Fruit fly (Drosophila melanogaster) whole organism, prepupa: ENCODE results near the gene Cortactin.

Experiments
- Blimp-1 ChIP-seq: fragments of 200-800 bp; sonication (Bioruptor generic); optimal IDR thresholded peaks from 3 replicates; lab custom pipeline; 2017; ENCODE audit warnings: missing biosample characterization, missing genetic modification characterization, mild to moderate bottlenecking, moderate library complexity, missing genetic modification reagents
- CG10631 ChIP-seq: fragments of 200-800 bp; sonication (Bioruptor generic); optimal IDR thresholded peaks from 2 replicates; lab custom pipeline; 2016; ENCODE audit warnings: missing biosample characterization, missing genetic modification characterization
- CG10669 ChIP-seq: fragments of 200-800 bp; sonication (Bioruptor generic); optimal IDR thresholded peaks from 3 replicates; lab custom pipeline; 2018; ENCODE audit warnings: missing biosample characterization, mild to moderate bottlenecking, missing genetic modification characterization, moderate library complexity
- CG11762 ChIP-seq: fragments of 200-800 bp; sonication (Bioruptor generic); optimal IDR thresholded peaks from 3 replicates; lab custom pipeline; 2016; ENCODE audit warnings: missing biosample characterization, missing genetic modification characterization; ENCODE audit not compliant: insufficient read depth
- CG11902 ChIP-seq: fragments of 200-800 bp; sonication (Bioruptor generic); optimal IDR thresholded peaks from 3 replicates; lab custom pipeline; 2016; ENCODE audit warnings: missing biosample characterization, missing genetic modification characterization
- CG15336 ChIP-seq: fragments of 200-800 bp; sonication (Bioruptor generic); IDR thresholded peaks from 2 replicates; pipeline ENCODE4 v1.3.6; 2022; ENCODE audit warnings: missing biosample characterization, missing genetic modification characterization
- CG1621 ChIP-seq: fragments of 200-800 bp; sonication (Bioruptor generic); optimal IDR thresholded peaks from 3 replicates; lab custom pipeline; 2018; ENCODE audit warnings: missing biosample characterization, mild to moderate bottlenecking, missing genetic modification characterization
- CG16779 ChIP-seq: fragments of 200-800 bp; sonication (Bioruptor generic); optimal IDR thresholded peaks from 3 replicates; lab custom pipeline; 2017; ENCODE audit warnings: missing biosample characterization, mild to moderate bottlenecking, missing genetic modification characterization
- CG3032 ChIP-seq: fragments of 200-800 bp; optimal IDR thresholded peaks from 2 replicates; lab custom pipeline; 2019; ENCODE audit warnings: missing biosample characterization, mild to moderate bottlenecking, missing genetic modification characterization, moderate library complexity
- CG31627 ChIP-seq: fragments of 200-800 bp; sonication (Bioruptor generic); optimal IDR thresholded peaks from 3 replicates; lab custom pipeline; 2016; ENCODE audit warnings: missing biosample characterization, missing genetic modification characterization
- CG34406 ChIP-seq: fragments of 200-800 bp; sonication (Bioruptor generic); optimal IDR thresholded peaks from 3 replicates; lab custom pipeline; 2016; ENCODE audit warnings: missing biosample characterization, missing genetic modification characterization
- CG3919 ChIP-seq: fragments of 200-800 bp; sonication (Bioruptor generic); optimal IDR thresholded peaks from 3 replicates; lab custom pipeline; 2016; ENCODE audit warnings: missing biosample characterization, missing genetic modification characterization
- CG4318 ChIP-seq: fragments of 200-800 bp; sonication (Bioruptor generic); optimal IDR thresholded peaks from 3 replicates; lab custom pipeline; 2017; ENCODE audit warnings: missing biosample characterization, mild to moderate bottlenecking, missing genetic modification characterization
- CG6163 ChIP-seq: fragments of 200-800 bp; sonication (Bioruptor generic); IDR thresholded peaks from 3 replicates; pipeline ENCODE4 v1.3.6; 2022; ENCODE audit warnings: missing biosample characterization, missing genetic modification characterization
- CG6276 ChIP-seq: fragments of 200-800 bp; sonication (Bioruptor generic); optimal IDR thresholded peaks from 2 replicates; lab custom pipeline; 2017; ENCODE audit warnings: missing biosample characterization, mild to moderate bottlenecking, missing genetic modification characterization
- CG6808 ChIP-seq: fragments of 200-800 bp; sonication (Bioruptor generic); optimal IDR thresholded peaks from 3 replicates; lab custom pipeline; 2017; ENCODE audit warnings: missing biosample characterization, missing genetic modification characterization, mild to moderate bottlenecking, moderate library complexity, missing genetic modification reagents
- CG6854 ChIP-seq: fragments of 200-800 bp; sonication (Bioruptor generic); optimal IDR thresholded peaks from 2 replicates; lab custom pipeline; 2017; ENCODE audit warnings: missing biosample characterization, mild to moderate bottlenecking, missing genetic modification characterization
- CG7368 ChIP-seq: fragments of 200-800 bp; sonication (Bioruptor generic); optimal IDR thresholded peaks from 3 replicates; lab custom pipeline; 2016; ENCODE audit warnings: missing biosample characterization, missing genetic modification characterization
- CG8119 ChIP-seq: fragments of 200-800 bp; sonication (Bioruptor generic); IDR thresholded peaks from 3 replicates; pipeline ENCODE4 v1.3.6; 2022; ENCODE audit warnings: missing biosample characterization, missing genetic modification characterization
- CG8319 ChIP-seq: fragments of 200-800 bp; sonication (Bioruptor generic); optimal IDR thresholded peaks from 3 replicates; lab custom pipeline; 2016; ENCODE audit warnings: missing biosample characterization, missing genetic modification characterization
- CG8632 ChIP-seq: fragments of 200-800 bp; sonication (Bioruptor generic); optimal IDR thresholded peaks from 3 replicates; lab custom pipeline; 2016; ENCODE audit warnings: missing biosample characterization, missing genetic modification characterization
- CG9139 ChIP-seq: fragments of 200-800 bp; sonication (Bioruptor generic); optimal IDR thresholded peaks from 3 replicates; lab custom pipeline; 2017; ENCODE audit warnings: missing biosample characterization, mild to moderate bottlenecking, missing genetic modification characterization
- Eip75B ChIP-seq: fragments of 200-800 bp; sonication (Bioruptor generic); optimal IDR thresholded peaks from 3 replicates; lab custom pipeline; 2016; ENCODE audit warnings: missing biosample characterization, missing genetic modification characterization
- Eip93F ChIP-seq: fragments of 200-800 bp; sonication (Bioruptor generic); optimal IDR thresholded peaks from 2 replicates; lab custom pipeline; 2016; ENCODE audit warnings: missing biosample characterization, mild to moderate bottlenecking, missing genetic modification characterization
- Ets21C ChIP-seq: fragments of 200-800 bp; sonication (Bioruptor generic); optimal IDR thresholded peaks from 3 replicates; lab custom pipeline; 2016; ENCODE audit warnings: missing biosample characterization, missing genetic modification characterization
- Ets96B ChIP-seq: fragments of 200-800 bp; optimal IDR thresholded peaks from 2 replicates; lab custom pipeline; 2019; ENCODE audit warnings: missing biosample characterization, mild to moderate bottlenecking, missing genetic modification characterization, moderate library complexity
- Gug ChIP-seq: fragments of 200-800 bp; sonication (Bioruptor generic); IDR thresholded peaks from 2 replicates; pipeline ENCODE4 v1.3.6; 2022; ENCODE audit warnings: missing biosample characterization, missing genetic modification characterization
- Hr39 ChIP-seq: fragments of 200-800 bp; sonication (Bioruptor generic); optimal IDR thresholded peaks from 2 replicates; lab custom pipeline; 2016; ENCODE audit warnings: missing biosample characterization, missing genetic modification characterization
- Hr4 ChIP-seq: fragments of 200-800 bp; sonication (Bioruptor generic); optimal IDR thresholded peaks from 3 replicates; lab custom pipeline; 2016; ENCODE audit warnings: missing biosample characterization, missing genetic modification characterization
- Lpt ChIP-seq: fragments of 200-800 bp; sonication (Bioruptor generic); optimal IDR thresholded peaks from 3 replicates; lab custom pipeline; 2016; ENCODE audit warnings: missing biosample characterization, missing genetic modification characterization
- Met ChIP-seq: fragments of 200-800 bp; sonication (Bioruptor generic); optimal IDR thresholded peaks from 3 replicates; lab custom pipeline; 2016; ENCODE audit warnings: missing biosample characterization, missing genetic modification characterization
- OdsH ChIP-seq: fragments of 200-800 bp; sonication (Bioruptor generic); optimal IDR thresholded peaks from 3 replicates; lab custom pipeline; 2016; ENCODE audit warnings: missing biosample characterization, missing genetic modification characterization
- Sox102F ChIP-seq: fragments of 200-800 bp; sonication (Bioruptor generic); optimal IDR thresholded peaks from 2 replicates; lab custom pipeline; 2016; ENCODE audit warnings: missing biosample characterization, mild to moderate bottlenecking, missing genetic modification characterization
- Sox14 ChIP-seq: fragments of 200-800 bp; sonication (Bioruptor generic); optimal IDR thresholded peaks from 3 replicates; lab custom pipeline; 2016; ENCODE audit warnings: missing biosample characterization, missing genetic modification characterization
- achi ChIP-seq: fragments of 200-800 bp; sonication (Bioruptor generic); optimal IDR thresholded peaks from 3 replicates; lab custom pipeline; 2016; ENCODE audit warnings: missing biosample characterization, missing genetic modification characterization
- acj6 ChIP-seq: fragments of 200-800 bp; sonication (Bioruptor generic); optimal IDR thresholded peaks from 3 replicates; lab custom pipeline; 2016; ENCODE audit warnings: missing biosample characterization, missing genetic modification characterization
- cyc ChIP-seq: fragments of 200-800 bp; sonication (Bioruptor generic); optimal IDR thresholded peaks from 3 replicates; lab custom pipeline; 2016; ENCODE audit warnings: missing biosample characterization, missing genetic modification characterization
- dac ChIP-seq: fragments of 200-800 bp; sonication (Bioruptor generic); optimal IDR thresholded peaks from 2 replicates; lab custom pipeline; 2017; ENCODE audit warnings: missing biosample characterization, mild to moderate bottlenecking, missing genetic modification characterization
- dsx ChIP-seq: fragments of 200-800 bp; optimal IDR thresholded peaks from 3 replicates; lab custom pipeline; 2019; ENCODE audit warnings: missing biosample characterization, mild to moderate bottlenecking, missing genetic modification characterization, moderate library complexity; ENCODE audit not compliant: poor library complexity, severe bottlenecking
- eg ChIP-seq: fragments of 200-800 bp; sonication (Bioruptor generic); IDR thresholded peaks from 3 replicates; pipeline ENCODE4 v1.3.6; 2022; ENCODE audit warnings: missing biosample characterization, missing genetic modification characterization
- esn ChIP-seq: fragments of 200-800 bp; sonication (Bioruptor generic); optimal IDR thresholded peaks from 2 replicates; lab custom pipeline; 2016; ENCODE audit warnings: missing biosample characterization, mild to moderate bottlenecking, missing genetic modification characterization, moderate library complexity
- fd59A ChIP-seq: fragments of 200-800 bp; sonication (Bioruptor generic); optimal IDR thresholded peaks from 2 replicates; lab custom pipeline; 2017; ENCODE audit warnings: missing biosample characterization, mild to moderate bottlenecking, missing genetic modification characterization, missing genetic modification reagents
- fd85E ChIP-seq: fragments of 200-800 bp; sonication (Bioruptor generic); optimal IDR thresholded peaks from 3 replicates; lab custom pipeline; 2016; ENCODE audit warnings: missing biosample characterization, missing genetic modification characterization
- fkh ChIP-seq: fragments of 200-800 bp; sonication (Bioruptor generic); optimal IDR thresholded peaks from 3 replicates; lab custom pipeline; 2017; ENCODE audit warnings: missing biosample characterization, mild to moderate bottlenecking, missing genetic modification characterization, moderate library complexity
- lz ChIP-seq: fragments of 200-800 bp; sonication (Bioruptor generic); optimal IDR thresholded peaks from 3 replicates; lab custom pipeline; 2016; ENCODE audit warnings: missing biosample characterization, missing genetic modification characterization
- pdm3 ChIP-seq: fragments of 200-800 bp; sonication (Bioruptor generic); optimal IDR thresholded peaks from 3 replicates; lab custom pipeline; 2016; ENCODE audit warnings: missing biosample characterization, missing genetic modification characterization
- salr ChIP-seq, 2 experiments: fragments of 200-800 bp; sonication (Bioruptor generic); optimal IDR thresholded peaks; 3 replicates each; lab custom pipeline; 2016 to 2018; ENCODE audit warnings: missing biosample characterization in 2 of 2, missing genetic modification characterization in 2 of 2, mild to moderate bottlenecking in 1 of 2
- ss ChIP-seq, 2 experiments: fragments of 200-800 bp; sonication (Bioruptor generic); optimal IDR thresholded peaks; 2 replicates in 1 of 2; 3 replicates in 1 of 2; lab custom pipeline; 2017 to 2018; ENCODE audit warnings: mild to moderate bottlenecking in 2 of 2, missing biosample characterization in 2 of 2, missing genetic modification characterization in 2 of 2, moderate library complexity in 1 of 2
- svp ChIP-seq: fragments of 200-800 bp; sonication (Bioruptor generic); peaks from one replicate; lab custom pipeline; 2016; ENCODE audit warnings: missing biosample characterization, missing genetic modification characterization
- topi ChIP-seq: fragments of 200-800 bp; sonication (Bioruptor generic); optimal IDR thresholded peaks from 3 replicates; lab custom pipeline; 2016; ENCODE audit warnings: missing biosample characterization, missing genetic modification characterization
- vri ChIP-seq: fragments of 200-800 bp; sonication (Bioruptor generic); optimal IDR thresholded peaks from 3 replicates; lab custom pipeline; 2016; ENCODE audit warnings: missing biosample characterization, mild to moderate bottlenecking, missing genetic modification characterization

Cortactin gene

dm6 chr3R:21065010-21065695 is 882 bp upstream of the Cortactin start, which contains the start of gene AnxB9:
TSS of gene AnxB9 (plus strand) at chr3R:21065241.
- no peak for TF ChIP-seq CG34406
- TF ChIP-seq CG11762 (GFP tag; lab: Kevin White, UChicago): no peak
- TF ChIP-seq CG11902 (GFP tag; lab: Kevin White, UChicago): no peak
- TF ChIP-seq CG1621: no peak
- peak; percentile 6 for TF ChIP-seq CG7368
- TF ChIP-seq dsx: peak; percentile 58
- TF ChIP-seq CG9139 (GFP tag; lab: Kevin White, UChicago): peak; percentile 61
- TF ChIP-seq CG15336 (GFP tag; lab: Robert Waterston, UW): peak; percentile 49; the same call in 1 of the 2 replicates
- TF ChIP-seq svp (GFP tag; lab: Kevin White, UChicago): peak; percentile 46
- no peak for TF ChIP-seq fd59A (GFP tag; lab: Kevin White, UChicago)
- TF ChIP-seq CG16779 (tag; lab: Kevin White, UChicago): peak; percentile 65
- TF ChIP-seq eg (GFP tag; lab: Robert Waterston, UW): peak; percentile 57; the same call in 2 of the 3 replicates
- peak; percentile 3 for TF ChIP-seq OdsH (GFP tag; lab: Kevin White, UChicago)
- TF ChIP-seq achi: peak; percentile 36
- no peak for TF ChIP-seq CG8319
- no peak for TF ChIP-seq cyc (GFP tag; lab: Kevin White, UChicago)
- peak; percentile 14 for TF ChIP-seq Ets96B
- TF ChIP-seq CG6163 (GFP tag; lab: Robert Waterston, UW): peak; percentile 44; the same call in 2 of the 3 replicates
- no peak for TF ChIP-seq Gug
- no peak for TF ChIP-seq Lpt (GFP tag; lab: Kevin White, UChicago)
- TF ChIP-seq Blimp-1: no peak
- no peak for TF ChIP-seq Hr4
- no peak for TF ChIP-seq CG4318 (GFP tag; lab: Kevin White, UChicago)
- TF ChIP-seq lz (GFP tag; lab: Kevin White, UChicago): peak; percentile 0
- TF ChIP-seq pdm3 (GFP tag; lab: Kevin White, UChicago): no peak
- no peak for TF ChIP-seq dac (GFP tag; lab: Kevin White, UChicago)
- peak; percentile 41 for TF ChIP-seq CG3032 (tag; lab: Kevin White, UChicago)
- TF ChIP-seq Sox14 (GFP tag; lab: Kevin White, UChicago): peak; percentile 17
- TF ChIP-seq CG6276 (GFP tag; lab: Kevin White, UChicago): peak; percentile 33
- peak; percentile 27 for TF ChIP-seq topi (GFP tag; lab: Kevin White, UChicago)
- TF ChIP-seq Sox102F (GFP tag; lab: Kevin White, UChicago): no peak
- peak; percentile 42 for TF ChIP-seq CG3919 (GFP tag; lab: Kevin White, UChicago)
- TF ChIP-seq Hr39: no peak
- TF ChIP-seq CG8632: peak; percentile 10
- TF ChIP-seq CG8119: peak; percentile 29; the same call in 1 of the 3 replicates
- TF ChIP-seq Met (GFP tag; lab: Kevin White, UChicago): peak; percentile 34
- no peak for TF ChIP-seq CG10669 (GFP tag; lab: Kevin White, UChicago)
- no peak for TF ChIP-seq Eip93F (GFP tag; lab: Kevin White, UChicago)
- peak; percentile 80 for TF ChIP-seq CG6854 (GFP tag; lab: Kevin White, UChicago)
- no peak for TF ChIP-seq salr (GFP tag; optimal IDR thresholded peaks at IDR 0.05; lab: Kevin White, UChicago)
- TF ChIP-seq CG31627 (GFP tag; lab: Kevin White, UChicago): no peak
- TF ChIP-seq acj6: no peak
- TF ChIP-seq Eip75B (GFP tag; lab: Kevin White, UChicago): peak; percentile 22
- TF ChIP-seq esn: peak; percentile 60
- TF ChIP-seq CG10631 (GFP tag; lab: Kevin White, UChicago): no peak
- peak; percentile 83 for TF ChIP-seq fkh
- TF ChIP-seq vri (GFP tag; lab: Kevin White, UChicago): peak; percentile 80
- no peak for TF ChIP-seq fd85E (GFP tag; lab: Kevin White, UChicago)
- TF ChIP-seq ss (GFP tag; optimal IDR thresholded peaks at IDR 0.05; lab: Kevin White, UChicago): peak; percentile 24 to 58
- no peak for TF ChIP-seq Ets21C
- TF ChIP-seq CG6808 (GFP tag; lab: Kevin White, UChicago): peak; percentile 10
